Worm (Caenorhabditis elegans): ENCODE results near the gene Y41G9A.5.

DNA sequence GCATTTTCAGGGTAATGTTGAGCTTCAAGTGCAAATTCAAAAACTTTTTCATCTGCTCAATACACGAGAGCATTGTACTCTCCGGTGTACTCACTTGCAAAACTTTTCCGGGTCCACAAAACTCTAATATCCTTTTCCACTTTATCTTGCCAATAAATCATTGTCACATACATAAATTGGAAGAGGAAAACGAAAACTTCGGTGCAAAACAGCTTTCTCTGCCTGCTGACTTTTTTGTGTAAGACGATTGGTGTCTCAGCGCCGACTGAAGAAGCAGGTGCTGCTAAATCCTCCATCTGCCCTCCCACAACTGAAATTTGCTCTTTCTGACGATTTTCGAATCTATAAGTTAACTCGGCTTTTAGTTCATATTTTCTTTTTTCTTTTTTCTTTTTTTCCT lies 29.0 kb downstream of the Y41G9A.5 start:
- TF ChIP-seq ceh-14 (tag; optimal IDR thresholded peaks at IDR 0.05), result no peak
- TF ChIP-seq ttx-3 (tag; optimal IDR thresholded peaks at IDR 0.05), result no peak
- no peak for TF ChIP-seq ama-1 (optimal IDR thresholded peaks at IDR 0.05)
- TF ChIP-seq eyg-1 (tag; optimal IDR thresholded peaks at IDR 0.05), result no peak
